Fruit fly (Drosophila melanogaster) whole organism: ENCODE measurements around the gene CG10405.

ENCODE experiments used
- CG8478 ChIP-seq: fragments of >200 bp; optimal IDR thresholded peaks from 2 replicates; lab custom pipeline; 2018; ENCODE audit warnings: inconsistent platforms
- Dll ChIP-seq: fragments of >200 bp; optimal IDR thresholded peaks from 2 replicates; lab custom pipeline; 2017
- EcR ChIP-seq, 2 experiments: fragments of >200 bp; optimal IDR thresholded peaks; 2 replicates each; lab custom pipeline; 2017; ENCODE audit warnings: missing biosample characterization in 2 of 2, missing genetic modification characterization in 2 of 2, missing genetic modification reagents in 2 of 2
- pan ChIP-seq: fragments of >200 bp; optimal IDR thresholded peaks from 2 replicates; lab custom pipeline; 2017
- psq ChIP-seq: fragments of >200 bp; optimal IDR thresholded peaks from 2 replicates; lab custom pipeline; 2017
- usp ChIP-seq: fragments of >200 bp; optimal IDR thresholded peaks from 2 replicates; lab custom pipeline; 2017; ENCODE audit warnings: missing biosample characterization, missing genetic modification characterization, mixed read lengths

DNA sequence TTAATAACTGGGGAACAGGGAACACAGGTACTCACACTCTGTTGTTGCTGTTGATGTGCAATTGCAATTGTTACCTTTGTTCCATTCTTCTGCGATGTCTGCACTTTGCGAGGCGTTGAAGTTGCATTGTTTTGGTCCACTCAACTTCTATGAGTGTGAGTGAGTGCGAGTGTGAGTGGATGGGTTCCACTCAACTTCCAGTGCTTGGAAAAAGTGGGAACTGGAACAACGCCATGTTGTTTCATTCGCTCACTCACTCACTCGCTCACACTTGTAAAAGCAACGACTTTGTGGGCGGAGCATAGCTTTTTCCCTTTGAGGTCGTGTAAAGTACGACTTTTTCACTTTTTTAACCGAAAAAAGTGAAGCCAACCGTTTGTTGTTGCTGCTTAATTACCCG lies 40.6 kb upstream of the CG10405 start:
- TF ChIP-seq CG8478 (lab: Kevin White, UChicago) (no peak), psq (lab: Kevin White, UChicago) (no peak), pan (lab: Kevin White, UChicago) (no peak), EcR (GFP tag; optimal IDR thresholded peaks at IDR 0.05; lab: Kevin White, UChicago) (no peak), Dll (lab: Kevin White, UChicago) (no peak), usp (GFP tag; lab: Kevin White, UChicago) (no peak)
